Worm (Caenorhabditis elegans): ENCODE results near the gene Y37D8A.29.
A peak's percentile ranks its signal among the peaks of the same experiment; 100 is the strongest.

Gene Y37D8A.29

DNA sequence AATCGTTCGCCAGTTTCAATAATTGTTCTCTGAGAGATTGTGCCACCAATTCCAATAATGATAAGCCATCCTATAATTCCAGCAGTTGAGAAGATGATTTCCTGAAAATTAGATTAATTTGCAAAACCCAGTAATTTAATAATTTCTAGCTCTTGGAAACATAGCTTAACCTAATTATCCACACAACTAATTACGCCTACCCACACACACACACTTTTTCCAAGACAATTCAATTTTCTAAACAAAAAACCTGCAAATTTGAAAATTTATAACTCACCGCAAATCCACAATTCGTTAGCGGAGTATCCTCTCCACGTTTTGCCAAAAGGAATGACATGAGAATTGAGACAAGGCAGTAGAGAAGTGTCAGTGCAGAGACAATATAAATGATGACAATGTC is 25.0 kb upstream of the Y37D8A.29 start:
- TF ChIP-seq hif-1 (tag; optimal IDR thresholded peaks at IDR 0.05) = no peak
- no peak for TF ChIP-seq pqm-1 (tag; optimal IDR thresholded peaks at IDR 0.05)
- no peak for TF ChIP-seq nhr-102 (tag; optimal IDR thresholded peaks at IDR 0.05)
- TF ChIP-seq ces-1 (GFP tag; optimal IDR thresholded peaks at IDR 0.05) = peak; percentile 18
- TF ChIP-seq mdl-1 (tag; optimal IDR thresholded peaks at IDR 0.05) = no peak
- TF ChIP-seq lin-38 (GFP tag; IDR thresholded peaks at IDR 0.05) = no peak

DNA sequence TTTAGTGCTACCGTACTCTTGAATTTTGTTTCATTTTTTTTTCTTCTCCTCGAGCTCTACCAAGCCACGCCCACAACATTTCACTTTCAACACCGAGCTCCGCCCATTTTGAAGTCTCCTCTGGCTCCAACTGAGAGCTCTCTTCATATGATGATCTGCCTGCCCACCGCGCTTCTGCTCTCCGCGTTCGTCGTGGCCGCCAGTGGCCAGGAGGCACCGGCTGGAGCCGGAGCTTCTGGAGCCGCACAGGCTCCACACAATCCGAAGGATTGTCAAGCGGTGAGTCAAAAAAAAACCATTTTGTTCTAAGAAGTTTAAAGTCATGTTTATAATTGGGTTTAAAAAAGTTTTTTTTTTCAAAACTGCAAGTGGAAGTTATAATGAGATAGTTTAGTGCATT is 18.9 kb upstream of the Y37D8A.29 start, which contains the start of gene flp-14:
flp-14 (plus strand) TSS at position 146 of the 400 bp plus-strand sequence.
- TF ChIP-seq ztf-11 (tag; optimal IDR thresholded peaks at IDR 0.05) (no peak), set-16 (GFP tag; IDR thresholded peaks at IDR 0.05) (peak; percentile 92), F44E2.7 (GFP tag; IDR thresholded peaks at IDR 0.05) (no peak), aly-2 (tag; optimal IDR thresholded peaks at IDR 0.05) (no peak), lsy-2 (tag; optimal IDR thresholded peaks at IDR 0.05) (no peak), madf-5 (GFP tag; IDR thresholded peaks at IDR 0.05) (no peak), nhr-77 (tag; optimal IDR thresholded peaks at IDR 0.05) (no peak), rbr-2 (tag; optimal IDR thresholded peaks at IDR 0.05) (no peak), daf-19 (GFP tag; conservative IDR thresholded peaks at IDR 0.05) (no peak), ceh-44 (GFP tag; IDR thresholded peaks at IDR 0.05) (no peak), Y75B8A.6 (GFP tag; IDR thresholded peaks at IDR 0.05) (no peak), lin-29 (GFP tag; IDR thresholded peaks at IDR 0.05) (no peak), Y5F2A.4 (GFP tag; optimal IDR thresholded peaks at IDR 0.05) (no peak), T26A8.4 (GFP tag; IDR thresholded peaks at IDR 0.05) (no peak), unc-62 (GFP tag; optimal IDR thresholded peaks at IDR 0.05 in 1 of 2) (peak in 1 of 2 experiments; percentile 61), unc-62 (tag; optimal IDR thresholded peaks at IDR 0.05) (no peak)

DNA sequence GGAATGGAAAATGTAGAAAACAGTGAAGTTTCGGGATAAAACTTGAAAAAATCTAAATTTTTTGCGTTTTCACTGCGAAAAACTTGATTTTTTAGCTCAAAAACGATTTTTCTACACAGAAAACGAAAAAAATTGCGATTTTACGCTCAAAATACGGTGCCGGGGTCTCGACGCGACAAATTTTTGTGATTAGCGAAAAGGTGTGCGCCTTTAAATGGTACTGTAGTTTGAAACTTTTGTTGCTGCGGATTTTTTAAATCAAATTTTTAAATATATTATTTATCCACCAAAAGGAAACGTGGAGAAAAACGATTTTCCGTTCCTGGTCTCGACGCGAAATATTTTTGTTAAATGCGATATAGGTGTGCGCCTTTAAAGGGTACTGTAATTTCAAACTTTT is 15.7 kb upstream of the Y37D8A.29 start:
- TF ChIP-seq aha-1 (tag) = no peak
- TF ChIP-seq nhr-48 (tag; optimal IDR thresholded peaks at IDR 0.05) = no peak
- no peak for TF ChIP-seq zfp-2 (tag; optimal IDR thresholded peaks at IDR 0.05)
- TF ChIP-seq lin-13 (GFP tag; optimal IDR thresholded peaks at IDR 0.05) = no peak
- TF ChIP-seq cey-2 (tag; optimal IDR thresholded peaks at IDR 0.05; ENCODE audit: borderline replicate concordance, insufficient read depth) = no peak
- no peak for TF ChIP-seq lin-15B (tag; optimal IDR thresholded peaks at IDR 0.05)
- TF ChIP-seq lin-1 (GFP tag; IDR thresholded peaks at IDR 0.05) = no peak
- TF ChIP-seq nhr-76 (tag; optimal IDR thresholded peaks at IDR 0.05) = no peak
- TF ChIP-seq zip-11 (GFP tag; IDR thresholded peaks at IDR 0.05) = no peak
- TF ChIP-seq dmd-6 (GFP tag; IDR thresholded peaks at IDR 0.05) = no peak
- no peak for TF ChIP-seq set-16 (GFP tag; IDR thresholded peaks at IDR 0.05)
- no peak for TF ChIP-seq F49E8.2 (tag; optimal IDR thresholded peaks at IDR 0.05; ENCODE audit: borderline replicate concordance)
- no peak for TF ChIP-seq zfp-3 (GFP tag; conservative IDR thresholded peaks at IDR 0.05)

DNA sequence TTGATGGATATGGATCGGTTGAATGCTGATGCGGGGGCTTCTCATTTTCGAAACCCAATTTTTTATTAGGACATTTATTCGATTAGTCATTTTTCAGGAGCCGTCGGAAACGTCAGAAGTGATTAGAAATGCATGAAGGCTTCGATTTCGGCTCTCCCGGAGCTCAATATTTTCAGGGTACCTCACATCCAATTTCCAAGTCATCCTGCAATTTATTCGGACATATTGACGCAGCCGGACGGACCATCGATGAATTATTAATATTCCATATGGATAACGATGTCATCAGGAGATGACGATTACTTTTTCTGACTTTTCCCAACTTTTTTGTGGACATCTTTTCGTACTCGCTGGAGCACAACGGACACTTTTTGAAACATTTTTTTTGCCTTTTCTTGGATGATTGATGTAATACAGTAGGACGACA is 15.1 kb upstream of the Y37D8A.29 start:
- no peak for TF ChIP-seq dmd-8 (GFP tag; IDR thresholded peaks at IDR 0.05)
- no peak for TF ChIP-seq gei-8 (GFP tag; optimal IDR thresholded peaks at IDR 0.05)
- TF ChIP-seq ZK337.2 (GFP tag; IDR thresholded peaks at IDR 0.05) = no peak
- peak; percentile 12; the same call in 1 of the 2 replicates for TF ChIP-seq dmd-6 (GFP tag; IDR thresholded peaks at IDR 0.05)
- no peak for TF ChIP-seq lin-29 (GFP tag; IDR thresholded peaks at IDR 0.05)
- no peak for TF ChIP-seq set-16 (GFP tag; IDR thresholded peaks at IDR 0.05)
- TF ChIP-seq spr-3 (GFP tag; optimal IDR thresholded peaks at IDR 0.05) = no peak
- TF ChIP-seq ceh-62 (tag; optimal IDR thresholded peaks at IDR 0.05) = no peak
- TF ChIP-seq lin-38 (GFP tag; IDR thresholded peaks at IDR 0.05) = peak; percentile 72
- no peak for TF ChIP-seq mxl-3 (GFP tag; optimal IDR thresholded peaks at IDR 0.05)
- TF ChIP-seq fkh-10 (GFP tag; optimal IDR thresholded peaks at IDR 0.05) = no peak
- no peak for TF ChIP-seq Y48G9A.11 (GFP tag; IDR thresholded peaks at IDR 0.05)
- peak; percentile 91 for TF ChIP-seq ama-1 (optimal IDR thresholded peaks at IDR 0.05)
- no peak for TF ChIP-seq ceh-20 (GFP tag; IDR thresholded peaks at IDR 0.05)
- no peak for TF ChIP-seq unc-130 (GFP tag; optimal IDR thresholded peaks at IDR 0.05)
- TF ChIP-seq vab-7 (GFP tag; IDR thresholded peaks at IDR 0.05) = no peak
- no peak for TF ChIP-seq D1046.2 (GFP tag; IDR thresholded peaks at IDR 0.05)
- TF ChIP-seq ceh-82 (tag; optimal IDR thresholded peaks at IDR 0.05) = no peak
- TF ChIP-seq lin-39 (tag; optimal IDR thresholded peaks at IDR 0.05) = no peak
- TF ChIP-seq nhr-11 (tag; optimal IDR thresholded peaks at IDR 0.05) = no peak
